Fruit fly (Drosophila melanogaster) whole organism, embryonic: Measurements from ENCODE around the gene Ir94d.

Experiments used
- CG4328 ChIP-seq: fragments of 200-800 bp; sonication (Bioruptor generic); optimal IDR thresholded peaks from 3 replicates; lab custom pipeline; 2017; ENCODE audit warnings: missing biosample characterization, missing genetic modification reagents, missing genetic modification characterization
- HLH3B ChIP-seq: fragments of 200-800 bp; sonication (Bioruptor generic); IDR thresholded peaks from 2 replicates; pipeline ENCODE4 v1.3.6; 2022; ENCODE audit warnings: missing biosample characterization, missing genetic modification characterization
- Hr39 ChIP-seq: fragments of >200 bp; optimal IDR thresholded peaks from 2 replicates; lab custom pipeline; 2017
- Sox102F ChIP-seq: fragments of 200-800 bp; sonication (Bioruptor generic); optimal IDR thresholded peaks from 2 replicates; lab custom pipeline; 2018; ENCODE audit warnings: missing biosample characterization, mild to moderate bottlenecking, missing genetic modification characterization, moderate library complexity
- fru ChIP-seq: fragments of >200 bp; optimal IDR thresholded peaks from 2 replicates; lab custom pipeline; 2017

dm6 chr3R:23383723-23384122 is 18.9 kb upstream of the Ir94d start:
- TF ChIP-seq CG4328 (no peak), Sox102F (GFP tag; lab: Kevin White, UChicago) (no peak), HLH3B (GFP tag; lab: Robert Waterston, UW) (no peak), fru (lab: Kevin White, UChicago) (no peak), Hr39 (lab: Kevin White, UChicago) (no peak)
